Fruit fly (Drosophila melanogaster) whole organism, embryonic: ENCODE measurements around the gene fd102C.

ENCODE experiments used
- B-H2 ChIP-seq: fragments of 200-800 bp; sonication (Bioruptor generic); optimal IDR thresholded peaks from 2 replicates; lab custom pipeline; 2018; ENCODE audit warnings: missing biosample characterization, mild to moderate bottlenecking, missing genetic modification characterization
- BEAF-32 ChIP-seq: fragments of 200-800 bp; sonication (Bioruptor generic); optimal IDR thresholded peaks from 3 replicates; lab custom pipeline; 2017; ENCODE audit warnings: missing biosample characterization, missing genetic modification characterization, mild to moderate bottlenecking, moderate library complexity, missing genetic modification reagents
- CG16813 ChIP-seq: fragments of 200-800 bp; sonication (Bioruptor generic); IDR thresholded peaks from 3 replicates; pipeline ENCODE4 v1.3.6; 2022; ENCODE audit warnings: missing biosample characterization, missing genetic modification characterization; ENCODE audit not compliant: partially characterized antibody
- CG16863 ChIP-seq: fragments of 200-800 bp; sonication (Bioruptor generic); optimal IDR thresholded peaks from 3 replicates; lab custom pipeline; 2016; ENCODE audit warnings: missing biosample characterization, missing genetic modification characterization
- CG31365 ChIP-seq: fragments of 200-800 bp; sonication (Bioruptor generic); optimal IDR thresholded peaks from 2 replicates; lab custom pipeline; 2018; ENCODE audit warnings: missing biosample characterization, mild to moderate bottlenecking, missing genetic modification characterization
- CG31388 ChIP-seq: fragments of 200-800 bp; sonication (Bioruptor generic); optimal IDR thresholded peaks from 2 replicates; lab custom pipeline; 2016; ENCODE audit warnings: missing biosample characterization, missing genetic modification characterization
- CG34224 ChIP-seq: fragments of 200-800 bp; sonication (Bioruptor generic); IDR thresholded peaks from 3 replicates; pipeline ENCODE4 v1.3.6; 2022; ENCODE audit warnings: missing biosample characterization, missing genetic modification characterization; ENCODE audit not compliant: partially characterized antibody
- CG3995 ChIP-seq: fragments of 200-800 bp; sonication (Bioruptor generic); optimal IDR thresholded peaks from 3 replicates; lab custom pipeline; 2016; ENCODE audit warnings: missing biosample characterization, missing genetic modification characterization
- CG4404 ChIP-seq: fragments of 200-800 bp; sonication (Bioruptor generic); IDR thresholded peaks from 2 replicates; pipeline ENCODE4 v1.3.6; 2022; ENCODE audit warnings: missing biosample characterization, missing genetic modification characterization
- CG4424 ChIP-seq: fragments of 200-800 bp; sonication (Bioruptor generic); optimal IDR thresholded peaks from 3 replicates; lab custom pipeline; 2016; ENCODE audit warnings: missing biosample characterization, missing genetic modification characterization
- CG4820 ChIP-seq: fragments of 200-800 bp; sonication (Bioruptor generic); optimal IDR thresholded peaks from 3 replicates; lab custom pipeline; 2016; ENCODE audit warnings: missing biosample characterization, missing genetic modification characterization
- CG8089 ChIP-seq: fragments of 200-800 bp; sonication (Bioruptor generic); optimal IDR thresholded peaks from 3 replicates; lab custom pipeline; 2016; ENCODE audit warnings: missing biosample characterization, missing genetic modification characterization
- CG8281 ChIP-seq: fragments of 200-800 bp; sonication (Bioruptor generic); optimal IDR thresholded peaks from 2 replicates; lab custom pipeline; 2018; ENCODE audit warnings: missing biosample characterization, mild to moderate bottlenecking, missing genetic modification characterization, moderate library complexity
- CG8478 ChIP-seq: fragments of >200 bp; optimal IDR thresholded peaks from 2 replicates; lab custom pipeline; 2018
- Ets97D ChIP-seq: fragments of 200-800 bp; sonication (Bioruptor generic); optimal IDR thresholded peaks from 3 replicates; lab custom pipeline; 2016; ENCODE audit warnings: missing biosample characterization, missing genetic modification characterization
- HLH4C ChIP-seq: fragments of 200-800 bp; sonication (Bioruptor generic); IDR thresholded peaks from 3 replicates; pipeline ENCODE4 v1.3.6; 2022; ENCODE audit warnings: missing biosample characterization, missing genetic modification characterization; ENCODE audit not compliant: partially characterized antibody
- MESR4 ChIP-seq: fragments of 200-800 bp; sonication (Bioruptor generic); optimal IDR thresholded peaks from 2 replicates; lab custom pipeline; 2018; ENCODE audit warnings: missing biosample characterization, mild to moderate bottlenecking, missing genetic modification characterization, moderate library complexity
- Sox100B ChIP-seq: fragments of 200-800 bp; sonication (Bioruptor generic); optimal IDR thresholded peaks from 3 replicates; lab custom pipeline; 2018; ENCODE audit warnings: missing biosample characterization, mild to moderate bottlenecking, missing genetic modification characterization
- Taf1 ChIP-seq: fragments of 200-800 bp; sonication (Bioruptor generic); IDR thresholded peaks from 2 replicates; pipeline ENCODE4 v1.3.6; 2022; ENCODE audit warnings: missing biosample characterization, missing genetic modification characterization
- ato ChIP-seq: fragments of 200-800 bp; sonication (Bioruptor generic); IDR thresholded peaks from 2 replicates; pipeline ENCODE4 v1.3.6; 2022; ENCODE audit warnings: missing biosample characterization, missing genetic modification characterization; ENCODE audit not compliant: partially characterized antibody
- br ChIP-seq: fragments of >200 bp; optimal IDR thresholded peaks from 2 replicates; lab custom pipeline; 2017
- cad ChIP-seq: fragments of >200 bp; optimal IDR thresholded peaks from 2 replicates; lab custom pipeline; 2017; ENCODE audit warnings: missing biosample characterization, missing genetic modification characterization
- dm ChIP-seq: fragments of 200-800 bp; sonication (Bioruptor generic); optimal IDR thresholded peaks from 3 replicates; lab custom pipeline; 2016; ENCODE audit warnings: missing biosample characterization, missing genetic modification characterization
- exex ChIP-seq: fragments of 200-800 bp; sonication (Bioruptor generic); optimal IDR thresholded peaks from 4 replicates; lab custom pipeline; 2018; ENCODE audit warnings: missing biosample characterization, mild to moderate bottlenecking, missing genetic modification characterization, moderate library complexity
- lbe ChIP-seq: fragments of 200-800 bp; sonication (Bioruptor generic); optimal IDR thresholded peaks from 2 replicates; lab custom pipeline; 2016; ENCODE audit warnings: missing biosample characterization, mild to moderate bottlenecking, missing genetic modification characterization
- pfk ChIP-seq: fragments of 200-800 bp; sonication (Bioruptor generic); optimal IDR thresholded peaks from 2 replicates; lab custom pipeline; 2018; ENCODE audit warnings: missing biosample characterization, mild to moderate bottlenecking, missing genetic modification characterization, moderate library complexity
- row ChIP-seq: fragments of 200-800 bp; sonication (Bioruptor generic); IDR thresholded peaks from 3 replicates; pipeline ENCODE4 v1.3.6; 2022; ENCODE audit warnings: missing biosample characterization, missing genetic modification characterization
- sim ChIP-seq: fragments of 200-800 bp; sonication (Bioruptor generic); IDR thresholded peaks from 2 replicates; pipeline ENCODE4 v1.3.6; 2022; ENCODE audit warnings: missing biosample characterization, missing genetic modification characterization
- tio ChIP-seq: fragments of 200-800 bp; sonication (Bioruptor generic); optimal IDR thresholded peaks from 2 replicates; lab custom pipeline; 2017; ENCODE audit warnings: missing biosample characterization, missing genetic modification characterization, inconsistent platforms
- tll ChIP-seq, 2 experiments: fragments of 200-800 bp in 1 of 2; fragments of >200 bp in 1 of 2; sonication (Bioruptor generic) in 1 of 2; optimal IDR thresholded peaks; 2 replicates each; lab custom pipeline; 2017 to 2019; ENCODE audit warnings: missing biosample characterization in 2 of 2, missing genetic modification characterization in 2 of 2, mild to moderate bottlenecking in 1 of 2, moderate library complexity in 1 of 2
- wdn ChIP-seq: fragments of 200-800 bp; sonication (Bioruptor generic); IDR thresholded peaks from 2 replicates; pipeline ENCODE4 v1.3.6; 2022; ENCODE audit warnings: missing biosample characterization, missing genetic modification characterization
- zen ChIP-seq: fragments of 200-800 bp; sonication (Bioruptor generic); optimal IDR thresholded peaks from 3 replicates; lab custom pipeline; 2018; ENCODE audit warnings: missing biosample characterization, mild to moderate bottlenecking, missing genetic modification characterization, moderate library complexity

fd102C gene

DNA sequence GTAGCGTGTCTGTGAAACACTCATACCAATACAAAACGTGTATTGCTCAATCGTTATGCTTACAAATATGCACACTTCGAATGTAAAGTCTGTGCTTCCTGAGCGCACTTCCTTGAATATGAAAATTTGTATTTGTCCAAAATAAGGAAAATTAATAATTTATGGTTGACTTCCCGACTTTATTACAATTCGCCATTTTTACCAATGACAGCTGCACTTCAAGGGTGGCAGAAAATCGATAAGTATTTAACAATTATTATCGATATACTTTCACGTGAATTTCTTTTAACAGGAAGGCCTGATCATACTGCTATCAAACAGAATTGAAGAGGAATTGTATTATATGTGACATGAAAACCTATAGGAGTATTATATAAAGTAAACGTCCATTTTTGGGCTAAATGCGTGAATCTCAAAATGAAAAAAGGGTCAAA is 56.9 kb downstream of the fd102C start (continued):
- TF ChIP-seq CG16863 (GFP tag; lab: Kevin White, UChicago): no peak
- no peak for TF ChIP-seq CG4820
- peak; percentile 53; the same call in 1 of the 3 replicates for TF ChIP-seq CG16813 (GFP tag; lab: Robert Waterston, UW)
- no peak for TF ChIP-seq sim (GFP tag; lab: Robert Waterston, UW)
- TF ChIP-seq CG8089 (GFP tag; lab: Kevin White, UChicago): peak; percentile 17
- TF ChIP-seq br: no peak
- TF ChIP-seq wdn: no peak
- no peak for TF ChIP-seq cad
- TF ChIP-seq exex (tag; lab: Kevin White, UChicago): no peak
- TF ChIP-seq CG3995 (GFP tag; lab: Kevin White, UChicago): peak; percentile 37
- TF ChIP-seq zen: peak; percentile 3
- no peak for TF ChIP-seq CG8478 (lab: Kevin White, UChicago)
- no peak for TF ChIP-seq Sox100B (GFP tag; lab: Kevin White, UChicago)
- TF ChIP-seq row (GFP tag; lab: Robert Waterston, UW): peak; percentile 74; the same call in 2 of the 3 replicates
- TF ChIP-seq BEAF-32 (GFP tag; lab: Kevin White, UChicago): peak; percentile 64
- 0 out of 2 replicates have a peak, but pooled peaks have one; percentile 36 for TF ChIP-seq ato (GFP tag; lab: Robert Waterston, UW)
- TF ChIP-seq Taf1: no peak
- TF ChIP-seq MESR4 (GFP tag; lab: Kevin White, UChicago): peak; percentile 98
- peak; percentile 47; the same call in 2 of the 3 replicates for TF ChIP-seq HLH4C (GFP tag; lab: Robert Waterston, UW)
- TF ChIP-seq tio (GFP tag; lab: Kevin White, UChicago): no peak
- no peak for TF ChIP-seq CG8281 (tag; lab: Kevin White, UChicago)
- peak; percentile 31 for TF ChIP-seq Ets97D (GFP tag; lab: Kevin White, UChicago)
- no peak for TF ChIP-seq CG4424
- TF ChIP-seq dm (GFP tag; lab: Kevin White, UChicago): no peak
- no peak for TF ChIP-seq CG31365 (tag; lab: Kevin White, UChicago)
- TF ChIP-seq lbe (GFP tag; lab: Kevin White, UChicago): peak; percentile 9
- peak; percentile 45 for TF ChIP-seq pfk (GFP tag; lab: Kevin White, UChicago)
- no peak for TF ChIP-seq CG4404 (GFP tag; lab: Robert Waterston, UW)
- TF ChIP-seq tll (GFP tag; optimal IDR thresholded peaks at IDR 0.05; lab: Kevin White, UChicago): peak in 1 of 2 experiments; percentile 96
- TF ChIP-seq CG31388 (GFP tag; lab: Kevin White, UChicago): no peak
- TF ChIP-seq CG34224 (GFP tag; lab: Robert Waterston, UW): no peak
- TF ChIP-seq B-H2: peak; percentile 35
- TF ChIP-seq, all 482 proteins: peak for 52
